Fruit fly (Drosophila melanogaster) whole organism, embryonic: ENCODE data around the gene Kdm5.

Experiments used
- ATbp ChIP-seq: fragments of 200-800 bp; sonication (Bioruptor generic); optimal IDR thresholded peaks from 2 replicates; lab custom pipeline; 2017; ENCODE audit warnings: missing biosample characterization, mild to moderate bottlenecking, missing genetic modification characterization, missing genetic modification reagents
- CG10431 ChIP-seq: fragments of 200-800 bp; sonication (Bioruptor generic); optimal IDR thresholded peaks from 3 replicates; lab custom pipeline; 2018; ENCODE audit warnings: missing biosample characterization, mild to moderate bottlenecking, missing genetic modification characterization
- CG10959 ChIP-seq: fragments of 200-800 bp; sonication (Bioruptor generic); IDR thresholded peaks from 2 replicates; pipeline ENCODE4 v1.3.6; 2022; ENCODE audit warnings: missing biosample characterization, missing genetic modification characterization
- CG11085 ChIP-seq: fragments of 200-800 bp; sonication (Bioruptor generic); IDR thresholded peaks from 2 replicates; pipeline ENCODE4 v1.3.6; 2022; ENCODE audit warnings: missing biosample characterization, missing genetic modification characterization
- CG11247 ChIP-seq: fragments of 200-800 bp; sonication (Bioruptor generic); IDR thresholded peaks from 2 replicates; pipeline ENCODE4 v1.3.6; 2022; ENCODE audit warnings: missing biosample characterization, missing genetic modification characterization
- CG11723 ChIP-seq: fragments of 200-800 bp; sonication (Bioruptor generic); optimal IDR thresholded peaks from 2 replicates; lab custom pipeline; 2017; ENCODE audit warnings: missing biosample characterization, mild to moderate bottlenecking, missing genetic modification characterization
- CG12155 ChIP-seq: fragments of 200-800 bp; sonication (Bioruptor generic); optimal IDR thresholded peaks from 3 replicates; lab custom pipeline; 2016; ENCODE audit warnings: missing biosample characterization, missing genetic modification characterization
- CG15073 ChIP-seq: fragments of 200-800 bp; sonication (Bioruptor generic); optimal IDR thresholded peaks from 2 replicates; lab custom pipeline; 2016; ENCODE audit warnings: missing biosample characterization, missing genetic modification characterization
- CG15269 ChIP-seq: fragments of 200-800 bp; sonication (Bioruptor generic); optimal IDR thresholded peaks from 2 replicates; lab custom pipeline; 2018; ENCODE audit warnings: missing biosample characterization, mild to moderate bottlenecking, missing genetic modification characterization, moderate library complexity
- CG15601 ChIP-seq: fragments of 200-800 bp; sonication (Bioruptor generic); optimal IDR thresholded peaks from 3 replicates; lab custom pipeline; 2019; ENCODE audit warnings: missing biosample characterization, mild to moderate bottlenecking, missing genetic modification characterization, moderate library complexity
- CG16779 ChIP-seq: fragments of 200-800 bp; sonication (Bioruptor generic); IDR thresholded peaks from 2 replicates; pipeline ENCODE4 v1.3.6; 2022; ENCODE audit warnings: missing biosample characterization, missing genetic modification characterization
- CG16863 ChIP-seq: fragments of 200-800 bp; sonication (Bioruptor generic); optimal IDR thresholded peaks from 3 replicates; lab custom pipeline; 2016; ENCODE audit warnings: missing biosample characterization, missing genetic modification characterization
- CG17328 ChIP-seq: fragments of 200-800 bp; sonication (Bioruptor generic); IDR thresholded peaks from 2 replicates; pipeline ENCODE4 v1.3.6; 2022; ENCODE audit warnings: missing biosample characterization, missing genetic modification characterization
- CG17361 ChIP-seq: fragments of 200-800 bp; sonication (Bioruptor generic); IDR thresholded peaks from 3 replicates; pipeline ENCODE4 v1.3.6; 2022; ENCODE audit warnings: missing biosample characterization, missing genetic modification characterization
- CG18619 ChIP-seq: fragments of 200-800 bp; sonication (Bioruptor generic); optimal IDR thresholded peaks from 3 replicates; lab custom pipeline; 2017; ENCODE audit warnings: missing biosample characterization, mild to moderate bottlenecking, missing genetic modification characterization
- CG2875 ChIP-seq: fragments of 200-800 bp; sonication (Bioruptor generic); optimal IDR thresholded peaks from 2 replicates; lab custom pipeline; 2017; ENCODE audit warnings: missing biosample characterization, mild to moderate bottlenecking, missing genetic modification characterization, missing genetic modification reagents
- CG30403 ChIP-seq: fragments of 200-800 bp; sonication (Bioruptor generic); optimal IDR thresholded peaks from 3 replicates; lab custom pipeline; 2016; ENCODE audit warnings: missing biosample characterization, missing genetic modification characterization
- CG32767 ChIP-seq: fragments of 200-800 bp; sonication (Bioruptor generic); IDR thresholded peaks from 2 replicates; pipeline ENCODE4 v1.3.6; 2022; ENCODE audit warnings: missing biosample characterization, missing genetic modification characterization
- CG4360 ChIP-seq: fragments of 200-800 bp; sonication (Bioruptor generic); IDR thresholded peaks from 2 replicates; pipeline ENCODE4 v1.3.6; 2022; ENCODE audit warnings: missing biosample characterization, missing genetic modification characterization
- CG4707 ChIP-seq: fragments of 200-800 bp; sonication (Bioruptor generic); optimal IDR thresholded peaks from 2 replicates; lab custom pipeline; 2018; ENCODE audit warnings: missing biosample characterization, mild to moderate bottlenecking, missing genetic modification characterization, moderate library complexity
- CG6813 ChIP-seq: fragments of 200-800 bp; sonication (Bioruptor generic); optimal IDR thresholded peaks from 2 replicates; lab custom pipeline; 2017; ENCODE audit warnings: missing biosample characterization, missing genetic modification characterization, mild to moderate bottlenecking, moderate library complexity, missing genetic modification reagents
- CG8290 ChIP-seq, 3 experiments: fragments of 200-800 bp; sonication (Bioruptor generic); optimal IDR thresholded peaks; 2 replicates each; lab custom pipeline; 2016 to 2019; ENCODE audit warnings: missing biosample characterization in 3 of 3, missing genetic modification characterization in 3 of 3, mild to moderate bottlenecking in 2 of 3, moderate library complexity in 1 of 3
- CG9437 ChIP-seq: fragments of 200-800 bp; sonication (Bioruptor generic); optimal IDR thresholded peaks from 2 replicates; lab custom pipeline; 2018; ENCODE audit warnings: missing biosample characterization, mild to moderate bottlenecking, missing genetic modification characterization
- CG9727 ChIP-seq: fragments of 200-800 bp; sonication (Bioruptor generic); optimal IDR thresholded peaks from 3 replicates; lab custom pipeline; 2017; ENCODE audit warnings: missing biosample characterization, mild to moderate bottlenecking, missing genetic modification characterization
- CG9876 ChIP-seq: fragments of 200-800 bp; sonication (Bioruptor generic); optimal IDR thresholded peaks from 2 replicates; lab custom pipeline; 2016; ENCODE audit warnings: missing biosample characterization, missing genetic modification characterization
- Dad ChIP-seq: fragments of 200-800 bp; sonication (Bioruptor generic); optimal IDR thresholded peaks from 3 replicates; lab custom pipeline; 2016; ENCODE audit warnings: missing biosample characterization, missing genetic modification characterization
- Dbx ChIP-seq: fragments of 200-800 bp; sonication (Bioruptor generic); IDR thresholded peaks from 3 replicates; pipeline ENCODE4 v1.3.6; 2022; ENCODE audit warnings: missing biosample characterization, missing genetic modification characterization
- Fer3 ChIP-seq: fragments of 200-800 bp; sonication (Bioruptor generic); optimal IDR thresholded peaks from 2 replicates; lab custom pipeline; 2018; ENCODE audit warnings: missing biosample characterization, mild to moderate bottlenecking, missing genetic modification characterization, moderate library complexity
- Gug ChIP-seq: fragments of 200-800 bp; sonication (Bioruptor generic); IDR thresholded peaks from 4 replicates; pipeline ENCODE4 v1.3.6; 2022; ENCODE audit warnings: missing biosample characterization, missing genetic modification characterization
- HLH54F ChIP-seq: fragments of 200-800 bp; sonication (Bioruptor generic); optimal IDR thresholded peaks from 3 replicates; lab custom pipeline; 2016; ENCODE audit warnings: missing biosample characterization, missing genetic modification characterization
- Mad ChIP-seq: fragments of 200-800 bp; sonication (Bioruptor generic); optimal IDR thresholded peaks from 2 replicates; lab custom pipeline; 2016; ENCODE audit warnings: missing biosample characterization, missing genetic modification characterization
- NC2α ChIP-seq: fragments of 200-800 bp; sonication (Bioruptor generic); optimal IDR thresholded peaks from 2 replicates; lab custom pipeline; 2016; ENCODE audit warnings: missing biosample characterization, missing genetic modification characterization
- Nf-YB ChIP-seq: fragments of 200-800 bp; sonication (Bioruptor generic); optimal IDR thresholded peaks from 3 replicates; lab custom pipeline; 2019; ENCODE audit warnings: missing biosample characterization, mild to moderate bottlenecking, missing genetic modification characterization, moderate library complexity
- Oli ChIP-seq: fragments of 200-800 bp; sonication (Bioruptor generic); optimal IDR thresholded peaks from 2 replicates; lab custom pipeline; 2018; ENCODE audit warnings: missing biosample characterization, mild to moderate bottlenecking, missing genetic modification characterization, moderate library complexity
- Ptx1 ChIP-seq: fragments of 200-800 bp; sonication (Bioruptor generic); IDR thresholded peaks from 2 replicates; pipeline ENCODE4 v1.3.6; 2022; ENCODE audit warnings: missing biosample characterization, missing genetic modification characterization
- Sin3A ChIP-seq: fragments of >200 bp; optimal IDR thresholded peaks from 2 replicates; lab custom pipeline; 2018
- Sry-δ ChIP-seq: fragments of 200-800 bp; sonication (Bioruptor generic); optimal IDR thresholded peaks from 2 replicates; lab custom pipeline; 2016; ENCODE audit warnings: missing biosample characterization, missing genetic modification characterization
- ato ChIP-seq: fragments of 200-800 bp; sonication (Bioruptor generic); IDR thresholded peaks from 2 replicates; pipeline ENCODE4 v1.3.6; 2022; ENCODE audit warnings: missing biosample characterization, missing genetic modification characterization; ENCODE audit not compliant: partially characterized antibody
- cas ChIP-seq: fragments of 200-800 bp; sonication (Bioruptor generic); IDR thresholded peaks from 2 replicates; pipeline ENCODE4 v1.3.6; 2022; ENCODE audit warnings: missing biosample characterization, missing genetic modification characterization
- crp ChIP-seq, 2 experiments: fragments of 200-800 bp; sonication (Bioruptor generic); optimal IDR thresholded peaks; 2 replicates in 1 of 2; 3 replicates in 1 of 2; lab custom pipeline; 2017; ENCODE audit warnings: missing biosample characterization in 2 of 2, missing genetic modification characterization in 2 of 2, mild to moderate bottlenecking in 1 of 2, moderate library complexity in 1 of 2
- dan ChIP-seq: fragments of 200-800 bp; sonication (Bioruptor generic); IDR thresholded peaks from 2 replicates; pipeline ENCODE4 v1.3.6; 2022; ENCODE audit warnings: missing biosample characterization, missing genetic modification characterization
- esg ChIP-seq: fragments of 200-800 bp; sonication (Bioruptor generic); conservative IDR thresholded peaks from 2 replicates; pipeline ENCODE4 v1.3.6; 2022; ENCODE audit warnings: missing biosample characterization, missing genetic modification characterization
- fd3F ChIP-seq: fragments of 200-800 bp; sonication (Bioruptor generic); optimal IDR thresholded peaks from 2 replicates; lab custom pipeline; 2018; ENCODE audit warnings: missing biosample characterization, mild to moderate bottlenecking, missing genetic modification characterization, moderate library complexity
- org-1 ChIP-seq: fragments of 200-800 bp; sonication (Bioruptor generic); optimal IDR thresholded peaks from 2 replicates; lab custom pipeline; 2017; ENCODE audit warnings: missing biosample characterization, missing genetic modification characterization
- pan ChIP-seq, 4 experiments: fragments of >200 bp in 3 of 4; fragments of 200-800 bp in 1 of 4; sonication (Bioruptor generic) in 1 of 4; optimal IDR thresholded peaks in 3 of 4; IDR thresholded peaks in 1 of 4; 2 replicates each; pipeline versions ENCODE4 v1.3.6 to Lab custom; 2017 to 2022; ENCODE audit warnings: missing biosample characterization in 2 of 4, missing genetic modification characterization in 2 of 4, mixed read lengths in 1 of 4
- pb ChIP-seq: fragments of 200-800 bp; sonication (Bioruptor generic); optimal IDR thresholded peaks from 3 replicates; lab custom pipeline; 2016; ENCODE audit warnings: missing biosample characterization, missing genetic modification characterization
- pros ChIP-seq: fragments of 200-800 bp; sonication (Bioruptor generic); optimal IDR thresholded peaks from 3 replicates; lab custom pipeline; 2019; ENCODE audit warnings: missing biosample characterization, mild to moderate bottlenecking, missing genetic modification characterization, moderate library complexity
- usp ChIP-seq: fragments of >200 bp; optimal IDR thresholded peaks from 2 replicates; lab custom pipeline; 2017; ENCODE audit warnings: missing biosample characterization, missing genetic modification characterization
- wdn ChIP-seq: fragments of 200-800 bp; sonication (Bioruptor generic); IDR thresholded peaks from 2 replicates; pipeline ENCODE4 v1.3.6; 2022; ENCODE audit warnings: missing biosample characterization, missing genetic modification characterization
- zen2 ChIP-seq: fragments of 200-800 bp; sonication (Bioruptor generic); IDR thresholded peaks from 3 replicates; pipeline ENCODE4 v1.3.6; 2022; ENCODE audit warnings: missing biosample characterization, missing genetic modification characterization; ENCODE audit not compliant: partially characterized antibody
- zfh1 ChIP-seq: fragments of 200-800 bp; sonication (Bioruptor generic); IDR thresholded peaks from 3 replicates; pipeline ENCODE4 v1.3.6; 2022; ENCODE audit warnings: missing biosample characterization, missing genetic modification characterization

The Kdm5 gene

DNA sequence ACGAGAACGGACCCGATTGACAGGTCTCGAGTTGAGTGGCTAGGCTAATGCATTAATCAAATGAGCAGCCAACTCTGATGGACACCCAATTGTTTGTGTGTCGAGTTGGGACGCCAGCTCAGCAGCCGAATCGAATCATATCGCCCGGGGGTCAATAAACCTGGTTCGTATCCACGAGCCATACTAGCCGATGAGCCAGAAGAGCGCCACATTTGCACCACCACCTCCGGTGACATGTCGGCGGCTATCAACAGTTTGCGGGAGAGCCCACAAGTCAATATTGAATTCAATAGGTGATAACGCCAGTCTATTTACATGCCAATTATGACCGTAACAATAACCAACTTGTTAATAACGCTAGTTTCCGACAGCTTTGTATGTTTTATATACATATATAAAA is 25.2 kb downstream of the Kdm5 start (continued):
- TF ChIP-seq CG16779 (GFP tag; lab: Robert Waterston, UW) (no peak), ATbp (GFP tag; lab: Kevin White, UChicago) (peak; percentile 92), org-1 (GFP tag; lab: Kevin White, UChicago) (peak; percentile 60), esg (GFP tag; lab: Robert Waterston, UW) (no peak), Dad (GFP tag; lab: Kevin White, UChicago) (no peak), Ptx1 (GFP tag; lab: Robert Waterston, UW) (no peak), zen2 (GFP tag; lab: Robert Waterston, UW) (no peak), CG9727 (GFP tag; lab: Kevin White, UChicago) (peak; percentile 59), CG11247 (no peak), CG10959 (GFP tag; lab: Robert Waterston, UW) (no peak), CG6813 (GFP tag; lab: Kevin White, UChicago) (peak; percentile 73), CG16863 (GFP tag; lab: Kevin White, UChicago) (no peak), Oli (tag; lab: Kevin White, UChicago) (no peak), CG10431 (GFP tag; lab: Kevin White, UChicago) (peak; percentile 40), HLH54F (GFP tag; lab: Kevin White, UChicago) (no peak), Dbx (peak; percentile 49; the same call in 1 of the 3 replicates), CG15269 (tag; lab: Kevin White, UChicago) (peak; percentile 65), CG17328 (GFP tag; lab: Robert Waterston, UW) (no peak), cas (GFP tag; lab: Robert Waterston, UW) (no peak), CG18619 (GFP tag; lab: Kevin White, UChicago) (peak; percentile 69), CG8290 (GFP tag; optimal IDR thresholded peaks at IDR 0.05; lab: Kevin White, UChicago) (peak; percentile 15), CG8290 (tag; optimal IDR thresholded peaks at IDR 0.05; lab: Kevin White, UChicago) (peak in 1 of 2 experiments; percentile 87), ato (GFP tag; lab: Robert Waterston, UW) (no peak), CG4360 (GFP tag; lab: Robert Waterston, UW) (0 out of 2 replicates have a peak, but pooled peaks have one; percentile 20), CG4707 (peak; percentile 65), fd3F (peak; percentile 54), CG30403 (GFP tag; lab: Kevin White, UChicago) (no peak), Mad (no peak), CG15073 (GFP tag; lab: Kevin White, UChicago) (no peak), zfh1 (GFP tag; lab: Robert Waterston, UW) (no peak), CG11085 (GFP tag; lab: Robert Waterston, UW) (no peak), CG17361 (no peak), NC2α (GFP tag; lab: Kevin White, UChicago) (no peak), Sry-δ (GFP tag; lab: Kevin White, UChicago) (no peak), Nf-YB (GFP tag; lab: Kevin White, UChicago) (peak; percentile 31), Gug (GFP tag; lab: Robert Waterston, UW) (no peak), CG32767 (GFP tag; lab: Robert Waterston, UW) (peak; percentile 48; the same call in 1 of the 2 replicates), Fer3 (tag; lab: Kevin White, UChicago) (peak; percentile 63), CG12155 (no peak), wdn (GFP tag; lab: Robert Waterston, UW) (peak; percentile 49; the same call in 1 of the 2 replicates), CG2875 (peak; percentile 61), dan (GFP tag; lab: Robert Waterston, UW) (no peak), pb (GFP tag; lab: Kevin White, UChicago) (no peak), CG11723 (GFP tag; lab: Kevin White, UChicago) (peak; percentile 65), pan (optimal IDR thresholded peaks at IDR 0.05; lab: Kevin White, UChicago) (no peak), pan (GFP tag; optimal IDR thresholded peaks at IDR 0.05 in 1 of 2, IDR thresholded peaks at IDR 0.05 in 1 of 2) (peak in 1 of 2 experiments; percentile 57), Sin3A (lab: Kevin White, UChicago) (no peak), CG9437 (GFP tag; lab: Kevin White, UChicago) (no peak), pros (GFP tag; lab: Kevin White, UChicago) (no peak), CG9876 (GFP tag; lab: Kevin White, UChicago) (no peak), CG15601 (tag; lab: Kevin White, UChicago) (peak; percentile 82), usp (no peak), crp (GFP tag; optimal IDR thresholded peaks at IDR 0.05; lab: Kevin White, UChicago) (no peak)
